Worm (Caenorhabditis elegans): ENCODE results near the gene pqn-89.

Gene pqn-89

ce11 chrIV:6501277-6501676, 5.2 kb upstream of the pqn-89 start:
- peak; percentile 81 for TF ChIP-seq snpc-1.2 (GFP tag; IDR thresholded peaks at IDR 0.05)

- TF ChIP-seq pqm-1 (tag; optimal IDR thresholded peaks at IDR 0.05) (peak; percentile 75), daf-16 (GFP tag; optimal IDR thresholded peaks at IDR 0.05) (no peak), daf-16 (tag; optimal IDR thresholded peaks at IDR 0.05) (peak; percentile 92), dve-1 (tag; optimal IDR thresholded peaks at IDR 0.05; ENCODE audit: insufficient read depth) (peak; percentile 74), nhr-42 (GFP tag; IDR thresholded peaks at IDR 0.05) (no peak), nhr-28 (tag; optimal IDR thresholded peaks at IDR 0.05) (peak; percentile 16)
Observed at ce11 chrIV:6502725-6503124, 3.8 kb upstream of the pqn-89 start.

ce11 chrIV:6511767-6512166, 5.2 kb downstream of the pqn-89 start:
- TF ChIP-seq F10B5.3 (tag; optimal IDR thresholded peaks at IDR 0.05), result no peak

- TF ChIP-seq unc-62 (GFP tag; optimal IDR thresholded peaks at IDR 0.05 in 1 of 2) (peak in 1 of 2 experiments; percentile 80), unc-62 (tag; optimal IDR thresholded peaks at IDR 0.05) (no peak), nhr-48 (tag; optimal IDR thresholded peaks at IDR 0.05) (peak; percentile 35), T20F7.1 (GFP tag; optimal IDR thresholded peaks at IDR 0.05) (no peak), F37D6.2 (tag; optimal IDR thresholded peaks at IDR 0.05) (peak; percentile 77), aha-1 (tag) (peak; percentile 93), lsy-2 (tag; optimal IDR thresholded peaks at IDR 0.05) (peak in 1 of 2 experiments; percentile 66), nhr-11 (tag; optimal IDR thresholded peaks at IDR 0.05) (peak; percentile 69), zfp-2 (tag; optimal IDR thresholded peaks at IDR 0.05) (no peak), rbr-2 (tag; optimal IDR thresholded peaks at IDR 0.05) (peak; percentile 26), F49E8.2 (tag; optimal IDR thresholded peaks at IDR 0.05; ENCODE audit: borderline replicate concordance) (no peak), fkh-10 (GFP tag; optimal IDR thresholded peaks at IDR 0.05) (peak; percentile 32), nhr-111 (GFP tag; optimal IDR thresholded peaks at IDR 0.05) (no peak)
Observed at ce11 chrIV:6514700-6515099, 8.2 kb downstream of the pqn-89 start.

- TF ChIP-seq mdt-29 (GFP tag; IDR thresholded peaks at IDR 0.05) (no peak), madf-9 (GFP tag; conservative IDR thresholded peaks at IDR 0.05) (no peak), ztf-7 (tag; optimal IDR thresholded peaks at IDR 0.05) (no peak), hif-1 (tag; optimal IDR thresholded peaks at IDR 0.05) (no peak), daf-16 (GFP tag; optimal IDR thresholded peaks at IDR 0.05) (no peak), daf-16 (tag; optimal IDR thresholded peaks at IDR 0.05) (no peak), fos-1 (tag; optimal IDR thresholded peaks at IDR 0.05) (no peak), zfp-3 (GFP tag; conservative IDR thresholded peaks at IDR 0.05) (no peak), sdz-12 (GFP tag; optimal IDR thresholded peaks at IDR 0.05) (no peak), spr-3 (GFP tag; optimal IDR thresholded peaks at IDR 0.05) (no peak), nhr-48 (tag; optimal IDR thresholded peaks at IDR 0.05) (no peak), nhr-11 (tag; optimal IDR thresholded peaks at IDR 0.05) (no peak), Y105C5A.15 (GFP tag; IDR thresholded peaks at IDR 0.05) (no peak), php-3 (GFP tag; IDR thresholded peaks at IDR 0.05) (no peak), ztf-11 (tag; optimal IDR thresholded peaks at IDR 0.05) (no peak), unc-62 (GFP tag; optimal IDR thresholded peaks at IDR 0.05 in 1 of 2) (no peak), unc-62 (tag; optimal IDR thresholded peaks at IDR 0.05) (no peak), nhr-10 (tag; optimal IDR thresholded peaks at IDR 0.05) (no peak), ceh-62 (tag; optimal IDR thresholded peaks at IDR 0.05) (no peak)
Observed at ce11 chrIV:6517859-6518258, 11.3 kb downstream of the pqn-89 start, which contains the start of gene C01G5.7. TSS of gene C01G5.7 (plus strand) at chrIV:6518159.

ce11 chrIV:6519593-6519992, 13.1 kb downstream of the pqn-89 start, which contains the start of gene C01G5.9:
TSS of gene C01G5.9 (plus strand) at chrIV:6519893.
- no peak for TF ChIP-seq madf-9 (GFP tag; conservative IDR thresholded peaks at IDR 0.05)
- no peak for TF ChIP-seq unc-39 (tag; optimal IDR thresholded peaks at IDR 0.05)
- no peak for TF ChIP-seq unc-130 (GFP tag; optimal IDR thresholded peaks at IDR 0.05)
- TF ChIP-seq nhr-11 (tag; optimal IDR thresholded peaks at IDR 0.05), result no peak
- TF ChIP-seq duxl-1 (tag; optimal IDR thresholded peaks at IDR 0.05; ENCODE audit: poor library complexity), result no peak
- TF ChIP-seq jun-1 (tag; optimal IDR thresholded peaks at IDR 0.05), result no peak
- no peak for TF ChIP-seq lir-3 (tag; optimal IDR thresholded peaks at IDR 0.05)
- no peak for TF ChIP-seq spr-3 (GFP tag; optimal IDR thresholded peaks at IDR 0.05)
- no peak for TF ChIP-seq Y105C5A.15 (GFP tag; IDR thresholded peaks at IDR 0.05)
- no peak for TF ChIP-seq lin-39 (tag; optimal IDR thresholded peaks at IDR 0.05)
- TF ChIP-seq cey-2 (tag; optimal IDR thresholded peaks at IDR 0.05; ENCODE audit: borderline replicate concordance, insufficient read depth), result no peak
